Worm (Caenorhabditis elegans): ENCODE results near the gene T02G5.14.

T02G5.14 gene

DNA sequence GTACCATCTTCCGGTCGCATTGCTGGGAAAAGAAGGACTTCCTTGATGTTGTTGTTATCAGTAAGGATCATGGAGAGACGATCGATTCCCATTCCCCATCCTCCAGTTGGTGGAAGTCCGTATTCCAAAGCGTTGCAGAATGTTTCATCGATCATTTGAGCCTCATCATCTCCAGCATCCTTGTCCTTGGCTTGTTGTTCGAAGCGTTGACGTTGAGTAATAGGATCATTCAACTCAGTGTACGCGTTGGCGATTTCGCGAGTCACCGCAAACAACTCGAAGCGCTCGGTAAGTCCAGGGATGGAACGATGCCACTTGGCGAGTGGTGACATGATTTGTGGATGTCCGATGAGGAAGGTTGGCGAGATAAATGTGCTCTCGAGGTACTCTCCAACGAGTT lies 13.7 kb upstream of the T02G5.14 start:
- no peak for TF ChIP-seq unc-62 (GFP tag; optimal IDR thresholded peaks at IDR 0.05)

DNA sequence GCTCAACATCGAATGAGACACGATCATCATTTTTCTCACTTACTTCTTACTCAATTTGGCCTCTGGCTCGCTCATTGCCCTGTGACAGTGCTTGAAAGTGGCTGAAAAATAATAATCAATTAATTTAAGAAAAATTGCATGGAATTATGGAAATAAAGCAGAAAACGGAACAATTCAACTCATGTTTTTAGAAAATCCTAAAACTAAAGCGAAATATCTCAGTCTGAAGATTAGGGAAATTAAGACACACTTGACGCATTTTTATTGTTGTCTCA lies 11.9 kb upstream of the T02G5.14 start, which contains the start of gene kars-1:
kars-1 (minus strand) TSS at position 101 of the 275 bp plus-strand sequence.
- TF ChIP-seq unc-62 (GFP tag; optimal IDR thresholded peaks at IDR 0.05), result no peak

DNA sequence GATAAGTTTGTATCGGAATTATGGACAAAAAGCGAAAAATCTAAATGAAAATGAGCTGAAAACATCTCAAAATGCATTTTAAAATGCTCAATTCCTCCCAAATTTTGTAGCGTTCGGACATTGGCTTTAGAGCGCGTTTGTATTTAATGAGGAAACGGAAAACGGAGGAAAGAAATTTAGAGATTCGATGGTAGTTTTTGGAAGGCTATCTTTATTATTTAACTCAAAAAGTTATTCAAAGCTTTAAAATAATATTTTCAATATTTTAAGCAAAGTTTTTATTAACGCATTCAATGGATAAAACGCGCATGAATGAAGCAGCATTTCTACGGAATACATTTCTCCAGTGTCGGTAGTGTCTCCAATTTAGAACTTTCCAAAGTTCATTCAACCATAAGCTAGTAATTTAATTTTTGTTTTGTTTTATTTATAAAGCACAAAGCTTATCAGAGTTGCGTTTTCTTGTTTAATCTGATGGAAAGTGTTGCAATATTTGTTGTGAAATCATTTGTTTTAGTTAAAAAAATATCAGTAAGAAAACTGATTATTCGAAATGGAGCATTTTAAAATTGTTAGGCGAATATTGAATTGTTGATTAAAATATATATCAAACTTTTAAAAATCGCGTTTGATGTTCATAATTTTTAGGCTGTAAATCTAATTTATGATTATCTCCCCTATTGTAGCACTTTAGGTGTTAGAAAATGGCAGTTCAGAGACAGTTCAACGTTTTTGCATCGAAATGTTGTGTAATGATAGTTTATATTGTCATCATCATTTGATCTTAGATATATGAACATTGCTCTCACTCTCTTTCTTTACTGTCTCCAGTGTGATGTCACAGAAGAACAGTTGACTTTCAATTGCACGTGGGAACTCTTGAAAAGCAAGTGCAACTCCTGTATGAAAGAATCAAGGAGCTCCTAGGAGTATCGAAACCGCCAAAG lies 11.3 kb upstream of the T02G5.14 start:
- no peak for TF ChIP-seq unc-62 (GFP tag; optimal IDR thresholded peaks at IDR 0.05)

DNA sequence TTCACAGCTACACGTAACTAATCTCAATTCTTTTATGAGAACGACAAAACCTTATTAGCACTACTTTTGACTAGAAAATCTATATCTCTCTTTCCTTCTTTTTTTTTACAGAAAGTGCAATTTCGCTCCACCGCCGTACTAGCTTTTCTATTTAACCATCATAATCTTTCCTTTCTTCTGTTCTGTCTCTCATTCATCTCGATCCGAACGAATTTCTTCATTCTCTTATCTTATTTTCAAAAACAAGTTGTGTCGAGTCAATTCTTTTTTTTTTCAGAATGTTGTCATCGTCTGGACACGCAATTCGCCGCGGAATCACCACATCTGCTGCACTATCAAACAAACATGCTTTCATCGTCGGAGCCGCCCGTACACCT lies 10.6 kb upstream of the T02G5.14 start, which contains the start of gene kat-1:
kat-1 (plus strand) TSS at position 278 of the 377 bp plus-strand sequence.
- no peak for TF ChIP-seq unc-62 (GFP tag; optimal IDR thresholded peaks at IDR 0.05)

DNA sequence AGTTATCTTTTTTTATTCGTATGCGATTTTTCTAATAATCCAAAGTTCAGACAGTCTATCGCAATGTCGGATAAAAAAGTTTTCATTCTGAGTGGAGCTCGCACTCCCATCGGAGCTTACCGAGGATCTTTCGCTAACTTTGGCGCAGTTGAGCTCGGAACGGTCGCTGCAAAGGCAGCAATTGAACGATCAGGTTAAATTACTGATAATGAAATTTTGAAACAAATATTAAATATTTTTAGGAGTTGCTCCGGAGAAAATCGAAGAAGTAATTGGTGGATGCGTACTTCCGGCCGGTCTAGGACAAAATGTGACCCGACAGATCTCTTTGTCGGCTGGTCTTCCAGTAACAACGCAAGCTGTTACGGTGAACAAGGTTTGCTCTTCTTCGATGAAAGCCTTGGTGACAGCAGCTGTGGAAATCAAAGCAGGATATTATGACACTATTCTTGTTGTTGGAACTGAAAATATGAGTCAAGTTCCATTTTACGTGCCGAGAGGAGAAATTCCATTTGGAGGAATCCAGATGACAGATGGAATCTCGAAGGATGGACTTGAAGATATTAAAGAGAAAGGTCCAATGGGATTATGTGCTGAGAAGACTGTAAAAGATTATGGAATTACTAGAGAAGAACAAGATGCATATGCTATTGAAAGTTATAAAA lies 8.4 kb upstream of the T02G5.14 start, which contains the start of gene T02G5.7:
T02G5.7 (plus strand) TSS at position 51 of the 665 bp plus-strand sequence.
- no peak for TF ChIP-seq unc-62 (GFP tag; optimal IDR thresholded peaks at IDR 0.05)

DNA sequence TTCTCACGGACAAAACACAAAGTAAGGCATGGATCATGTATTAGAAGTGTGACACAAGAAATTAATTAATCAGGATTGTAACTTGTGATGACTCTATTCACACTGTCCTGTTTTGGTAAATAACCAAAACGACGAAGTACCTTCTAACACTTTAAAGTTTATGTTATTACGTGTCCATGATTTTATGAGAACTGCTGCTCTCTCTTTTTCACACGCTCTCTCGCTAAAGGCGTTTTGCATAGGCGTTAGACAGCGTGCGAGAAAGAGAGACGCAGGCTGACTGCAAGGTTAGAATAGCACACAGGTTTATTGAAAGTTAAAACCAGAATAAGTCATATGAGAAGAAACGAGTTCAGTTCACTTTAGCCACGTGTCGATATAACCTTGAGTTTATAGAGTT lies 6.0 kb downstream of the T02G5.14 start:
- TF ChIP-seq unc-62 (GFP tag; optimal IDR thresholded peaks at IDR 0.05), result no peak

DNA sequence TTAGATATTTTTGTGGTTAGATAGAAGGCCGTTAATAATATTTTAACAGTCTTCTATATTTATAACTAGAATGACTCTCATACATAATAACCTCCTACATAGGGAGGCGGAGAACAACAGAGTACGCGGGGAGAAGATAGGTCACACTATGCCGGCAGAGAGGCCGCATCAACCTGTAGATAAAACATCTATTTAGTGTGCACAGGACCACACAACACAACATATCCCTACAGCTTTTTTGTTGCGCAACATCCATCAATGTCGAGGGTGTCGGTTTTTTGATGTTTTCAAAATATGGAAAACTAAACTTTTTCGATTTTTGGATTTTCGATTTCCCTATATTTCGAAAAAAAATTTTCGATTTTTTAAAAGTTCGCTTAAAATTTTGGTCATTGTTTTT lies 6.7 kb downstream of the T02G5.14 start:
- TF ChIP-seq unc-62 (GFP tag; optimal IDR thresholded peaks at IDR 0.05), result no peak

DNA sequence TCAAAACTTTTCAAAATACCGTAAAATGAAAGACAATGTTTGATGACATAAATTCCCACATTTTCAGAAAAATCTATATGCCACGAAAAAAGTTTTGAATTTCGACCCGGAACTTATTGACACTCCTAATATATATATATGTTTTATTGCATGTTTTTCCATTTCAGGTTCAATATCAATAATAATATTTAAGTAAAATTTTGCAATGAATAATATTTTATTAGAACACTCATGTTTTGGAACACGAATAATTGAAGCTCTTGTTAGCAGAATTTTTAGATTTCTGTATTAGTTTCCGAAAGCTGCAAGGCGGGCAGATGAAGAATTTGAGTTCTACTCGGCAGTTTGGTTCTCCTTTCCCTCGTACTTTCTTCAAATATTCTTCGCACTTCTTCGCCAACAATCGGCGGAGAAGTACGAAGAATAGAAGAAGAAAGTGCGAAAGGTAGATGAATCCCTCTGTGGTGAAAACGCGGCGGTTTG lies 9.3 kb downstream of the T02G5.14 start, which contains the start of gene T02G5.3:
T02G5.3 (plus strand) TSS at position 51 of the 483 bp plus-strand sequence.
- no peak for TF ChIP-seq unc-62 (GFP tag; optimal IDR thresholded peaks at IDR 0.05)

DNA sequence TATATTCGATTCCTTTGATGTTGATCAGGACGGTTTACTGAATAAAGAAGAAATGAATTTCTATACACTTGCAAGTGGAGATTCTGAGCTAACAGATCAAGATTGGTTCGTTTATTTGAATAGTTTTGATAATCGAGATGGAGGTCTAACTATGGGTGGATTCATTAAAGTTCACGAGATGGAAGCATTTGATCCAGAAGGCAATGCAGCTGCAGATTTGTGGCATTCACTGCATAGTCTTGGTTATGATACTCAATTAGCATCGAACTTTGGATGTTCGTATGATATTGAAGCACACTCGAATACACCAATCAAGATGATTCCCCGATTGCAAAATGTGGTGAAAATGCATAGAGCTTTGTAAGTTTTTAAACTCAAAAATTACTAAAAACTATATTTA lies 11.8 kb downstream of the T02G5.14 start:
- no peak for TF ChIP-seq unc-62 (GFP tag; optimal IDR thresholded peaks at IDR 0.05)

DNA sequence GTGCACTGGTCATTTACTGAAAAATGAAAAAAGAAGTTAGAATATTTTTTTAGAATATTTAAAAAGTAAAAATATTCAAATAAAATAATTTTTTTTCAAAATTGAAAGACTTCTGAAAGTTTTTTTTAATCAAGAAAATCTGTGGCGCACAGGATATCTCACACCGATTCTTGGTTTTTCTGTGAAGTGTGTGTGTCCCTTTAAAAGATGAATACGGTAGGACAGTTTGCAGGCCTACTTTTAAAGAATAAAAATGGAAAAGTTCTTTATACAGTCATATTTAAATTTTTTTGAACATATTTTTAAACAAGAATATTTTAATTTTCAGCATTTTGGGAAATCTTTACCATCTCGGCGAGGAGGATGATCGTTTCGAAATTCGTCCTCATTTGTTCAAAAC lies 14.5 kb downstream of the T02G5.14 start, which contains the start of gene mct-5:
mct-5 (minus strand) TSS at position 16 of the 400 bp plus-strand sequence.
- no peak for TF ChIP-seq unc-62 (GFP tag; optimal IDR thresholded peaks at IDR 0.05)

DNA sequence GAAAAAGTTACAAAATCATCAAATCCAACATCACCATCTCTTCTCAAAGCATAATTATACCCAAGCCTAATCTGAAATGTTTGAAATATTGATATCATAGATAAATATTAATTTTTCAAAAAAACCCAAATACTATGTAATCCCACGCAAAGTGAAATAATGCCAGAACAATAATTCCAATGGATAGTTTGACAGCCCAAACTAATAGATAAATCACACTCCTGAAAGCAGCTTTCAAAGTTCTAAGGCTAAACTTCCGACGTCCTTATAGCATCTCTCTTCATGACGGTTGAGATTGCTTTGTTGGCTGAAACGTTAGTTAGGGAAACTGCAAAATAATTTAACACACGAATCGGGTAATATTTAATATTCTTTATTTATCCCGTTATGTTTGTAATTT lies 15.1 kb downstream of the T02G5.14 start:
- no peak for TF ChIP-seq unc-62 (GFP tag; optimal IDR thresholded peaks at IDR 0.05)

DNA sequence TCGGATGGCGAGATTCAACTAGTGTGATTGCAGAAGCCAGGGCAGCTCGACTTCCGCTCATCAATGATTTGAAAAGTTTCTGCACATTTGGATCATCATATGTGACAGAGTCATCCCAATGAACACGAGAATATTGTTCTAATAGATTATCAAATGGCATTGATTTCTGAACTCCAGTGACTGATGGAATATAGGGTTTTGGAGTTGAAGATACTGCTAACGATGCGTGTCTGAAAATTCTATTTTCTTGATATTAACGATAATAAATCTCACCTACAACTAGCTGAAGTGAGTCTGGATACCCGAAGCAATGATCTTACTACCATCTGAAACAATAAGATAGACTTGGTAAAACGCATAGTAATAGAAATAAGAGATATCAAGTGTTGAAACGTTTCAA lies 16.7 kb downstream of the T02G5.14 start, which contains the start of gene mmaa-1:
mmaa-1 (minus strand) TSS at position 328 of the 400 bp plus-strand sequence.
- no peak for TF ChIP-seq unc-62 (GFP tag; optimal IDR thresholded peaks at IDR 0.05)

DNA sequence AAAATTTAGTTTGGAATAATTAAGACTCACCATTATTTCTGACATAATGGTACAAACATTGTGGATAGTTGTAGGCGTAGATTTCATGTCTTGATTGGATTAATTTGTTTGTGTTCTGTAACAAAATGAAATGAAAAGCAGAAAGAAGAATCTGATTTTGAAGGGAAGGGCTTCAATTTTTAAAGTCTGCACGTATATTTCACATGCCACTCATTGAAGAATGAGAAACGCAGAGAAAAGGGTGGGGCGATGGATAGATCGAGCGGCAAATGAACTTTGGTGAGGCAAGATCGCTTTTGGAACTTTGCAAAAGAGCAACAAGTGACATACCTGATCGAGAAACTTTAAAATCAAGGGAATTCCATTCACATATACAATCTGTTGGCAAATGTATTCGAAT lies 18.2 kb downstream of the T02G5.14 start:
- no peak for TF ChIP-seq unc-62 (GFP tag; optimal IDR thresholded peaks at IDR 0.05)

DNA sequence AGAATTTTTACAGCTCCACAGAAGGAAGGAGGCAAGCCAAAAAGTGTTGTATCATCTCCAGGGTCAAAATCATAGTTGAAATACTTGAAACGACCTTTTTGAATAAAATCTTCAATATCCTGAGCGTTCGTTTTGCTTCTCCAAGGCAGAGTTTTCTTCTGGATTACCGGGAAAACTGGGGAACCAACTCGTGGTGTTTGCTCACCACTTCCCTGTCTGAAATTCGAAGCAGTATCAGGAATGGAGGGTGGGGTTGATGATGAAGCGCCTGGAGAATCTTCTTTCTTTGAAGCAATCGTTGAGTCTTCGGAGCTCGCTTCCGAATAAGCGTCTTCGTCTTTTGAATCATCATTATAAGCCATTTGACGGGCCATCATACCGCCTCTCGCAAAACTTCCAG lies 19.0 kb downstream of the T02G5.14 start:
- no peak for TF ChIP-seq unc-62 (GFP tag; optimal IDR thresholded peaks at IDR 0.05)

DNA sequence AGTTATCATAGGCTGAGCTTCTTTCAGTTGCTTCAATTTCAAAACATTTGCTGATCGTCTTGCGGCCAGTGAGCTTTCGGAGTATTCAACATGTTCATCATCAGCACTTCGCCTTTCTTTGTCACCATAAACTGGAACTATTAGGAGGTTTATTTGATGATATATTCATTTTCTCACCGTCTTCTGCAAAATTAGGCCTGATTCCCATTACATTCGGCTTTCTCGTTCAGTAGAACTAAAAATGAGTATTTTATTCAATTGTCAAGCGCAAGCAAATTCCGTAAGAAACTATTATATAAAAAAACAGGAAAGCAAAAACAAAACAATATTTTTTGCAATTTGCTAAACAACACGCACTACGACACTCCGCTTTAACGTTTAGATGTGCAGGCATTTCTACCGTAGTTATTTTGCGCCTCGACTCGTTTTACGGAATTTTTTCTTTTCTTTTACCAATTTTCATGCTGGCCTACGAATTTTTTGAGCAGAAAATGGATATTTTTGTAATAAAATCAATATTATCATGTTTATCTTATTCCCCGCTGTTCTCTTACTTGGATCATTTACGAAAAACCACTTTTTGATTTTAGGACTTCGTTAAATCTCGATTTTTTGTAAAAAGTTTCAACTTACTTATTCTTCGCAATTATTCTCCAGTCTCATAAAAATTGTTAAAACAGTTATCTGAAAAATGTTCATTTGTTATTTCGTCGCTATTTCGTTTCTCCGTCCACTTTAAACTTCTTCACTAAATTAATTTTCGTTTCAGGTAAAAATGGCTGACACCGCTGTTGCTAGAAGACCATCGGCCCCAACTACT lies 20.9 kb downstream of the T02G5.14 start, which contains the start of the genes farl-11 and rpl-33:
farl-11 (minus strand) TSS at position 242 of the 820 bp plus-strand sequence.
rpl-33 (plus strand) TSS at position 770 of the 820 bp plus-strand sequence.
- TF ChIP-seq unc-62 (GFP tag; optimal IDR thresholded peaks at IDR 0.05), result no peak

Measured in whole organism, dauer.